Fruit fly (Drosophila melanogaster) whole organism, embryonic: ENCODE results near the gene ZIPIC.

Experiments used
- Abd-B ChIP-seq: fragments of 200-800 bp; sonication (Bioruptor generic); optimal IDR thresholded peaks from 2 replicates; lab custom pipeline; 2018; ENCODE audit warnings: missing biosample characterization, mild to moderate bottlenecking, missing genetic modification characterization, moderate library complexity
- Adf1 ChIP-seq: fragments of 200-800 bp; sonication (Bioruptor generic); IDR thresholded peaks from 2 replicates; pipeline ENCODE4 v1.3.6; 2022; ENCODE audit warnings: missing biosample characterization, missing genetic modification characterization
- B-H2 ChIP-seq: fragments of 200-800 bp; sonication (Bioruptor generic); optimal IDR thresholded peaks from 2 replicates; lab custom pipeline; 2018; ENCODE audit warnings: missing biosample characterization, mild to moderate bottlenecking, missing genetic modification characterization
- C15 ChIP-seq: fragments of 200-800 bp; sonication (Bioruptor generic); IDR thresholded peaks from 3 replicates; pipeline ENCODE4 v1.3.6; 2022; ENCODE audit warnings: missing biosample characterization, missing genetic modification characterization
- CG10979 ChIP-seq: fragments of 200-800 bp; sonication (Bioruptor generic); optimal IDR thresholded peaks from 2 replicates; lab custom pipeline; 2018; ENCODE audit warnings: missing biosample characterization, mild to moderate bottlenecking, missing genetic modification characterization, moderate library complexity
- CG12942 ChIP-seq: fragments of 200-800 bp; sonication (Bioruptor generic); optimal IDR thresholded peaks from 3 replicates; lab custom pipeline; 2016; ENCODE audit warnings: missing biosample characterization, missing genetic modification characterization
- CG13123 ChIP-seq: fragments of 200-800 bp; sonication (Bioruptor generic); optimal IDR thresholded peaks from 2 replicates; lab custom pipeline; 2016; ENCODE audit warnings: missing biosample characterization, missing genetic modification characterization
- CG13424 ChIP-seq: fragments of 200-800 bp; sonication (Bioruptor generic); optimal IDR thresholded peaks from 2 replicates; lab custom pipeline; 2019; ENCODE audit warnings: missing biosample characterization, mild to moderate bottlenecking, missing genetic modification characterization, moderate library complexity
- CG14860 ChIP-seq: fragments of 200-800 bp; sonication (Bioruptor generic); IDR thresholded peaks from 3 replicates; pipeline ENCODE4 v1.3.6; 2022; ENCODE audit warnings: missing biosample characterization, missing genetic modification characterization; ENCODE audit not compliant: partially characterized antibody
- CG15479 ChIP-seq: fragments of 200-800 bp; sonication (Bioruptor generic); optimal IDR thresholded peaks from 3 replicates; lab custom pipeline; 2019; ENCODE audit warnings: missing biosample characterization, mild to moderate bottlenecking, missing genetic modification characterization, moderate library complexity
- CG1647 ChIP-seq: fragments of 200-800 bp; sonication (Bioruptor generic); optimal IDR thresholded peaks from 3 replicates; lab custom pipeline; 2016; ENCODE audit warnings: missing biosample characterization, missing genetic modification characterization
- CG16863 ChIP-seq: fragments of 200-800 bp; sonication (Bioruptor generic); optimal IDR thresholded peaks from 3 replicates; lab custom pipeline; 2016; ENCODE audit warnings: missing biosample characterization, missing genetic modification characterization
- CG17186 ChIP-seq: fragments of 200-800 bp; sonication (Bioruptor generic); optimal IDR thresholded peaks from 3 replicates; lab custom pipeline; 2017; ENCODE audit warnings: missing biosample characterization, missing genetic modification reagents, missing genetic modification characterization
- CG2116 ChIP-seq: fragments of 200-800 bp; sonication (Bioruptor generic); optimal IDR thresholded peaks from 3 replicates; lab custom pipeline; 2018; ENCODE audit warnings: missing biosample characterization, mild to moderate bottlenecking, missing genetic modification characterization
- CG32767 ChIP-seq: fragments of 200-800 bp; sonication (Bioruptor generic); IDR thresholded peaks from 2 replicates; pipeline ENCODE4 v1.3.6; 2022; ENCODE audit warnings: missing biosample characterization, missing genetic modification characterization
- CG3281 ChIP-seq: fragments of 200-800 bp; sonication (Bioruptor generic); optimal IDR thresholded peaks from 3 replicates; lab custom pipeline; 2017; ENCODE audit warnings: missing biosample characterization, mild to moderate bottlenecking, missing genetic modification characterization
- CG34224 ChIP-seq: fragments of 200-800 bp; sonication (Bioruptor generic); IDR thresholded peaks from 3 replicates; pipeline ENCODE4 v1.3.6; 2022; ENCODE audit warnings: missing biosample characterization, missing genetic modification characterization; ENCODE audit not compliant: partially characterized antibody
- CG3995 ChIP-seq: fragments of 200-800 bp; sonication (Bioruptor generic); optimal IDR thresholded peaks from 3 replicates; lab custom pipeline; 2016; ENCODE audit warnings: missing biosample characterization, missing genetic modification characterization
- CG4617 ChIP-seq: fragments of 200-800 bp; sonication (Bioruptor generic); optimal IDR thresholded peaks from 3 replicates; lab custom pipeline; 2016; ENCODE audit warnings: missing biosample characterization, missing genetic modification characterization, borderline replicate concordance
- CG6689 ChIP-seq: fragments of 200-800 bp; sonication (Bioruptor generic); IDR thresholded peaks from 2 replicates; pipeline ENCODE4 v1.3.6; 2022; ENCODE audit warnings: missing biosample characterization, missing genetic modification characterization
- CG6791 ChIP-seq: fragments of 200-800 bp; sonication (Bioruptor generic); IDR thresholded peaks from 3 replicates; pipeline ENCODE4 v1.3.6; 2022; ENCODE audit warnings: missing biosample characterization, missing genetic modification characterization; ENCODE audit not compliant: partially characterized antibody
- CG9797 ChIP-seq: fragments of 200-800 bp; sonication (Bioruptor generic); optimal IDR thresholded peaks from 3 replicates; lab custom pipeline; 2018; ENCODE audit warnings: missing biosample characterization, mild to moderate bottlenecking, missing genetic modification characterization
- CG9932 ChIP-seq: fragments of 200-800 bp; sonication (Bioruptor generic); IDR thresholded peaks from 2 replicates; pipeline ENCODE4 v1.3.6; 2022; ENCODE audit warnings: missing biosample characterization, missing genetic modification characterization
- CoRest ChIP-seq: fragments of 200-800 bp; sonication (Bioruptor generic); optimal IDR thresholded peaks from 3 replicates; lab custom pipeline; 2018; ENCODE audit warnings: missing biosample characterization, mild to moderate bottlenecking, missing genetic modification characterization, moderate library complexity
- Dbx ChIP-seq: fragments of 200-800 bp; sonication (Bioruptor generic); IDR thresholded peaks from 3 replicates; pipeline ENCODE4 v1.3.6; 2022; ENCODE audit warnings: missing biosample characterization, missing genetic modification characterization
- Doc3 ChIP-seq: fragments of 200-800 bp; sonication (Bioruptor generic); IDR thresholded peaks from 3 replicates; pipeline ENCODE4 v1.3.6; 2022; ENCODE audit warnings: missing biosample characterization, missing genetic modification characterization; ENCODE audit not compliant: partially characterized antibody
- Dref ChIP-seq: fragments of 200-800 bp; sonication (Bioruptor generic); IDR thresholded peaks from 2 replicates; pipeline ENCODE4 v1.3.6; 2022; ENCODE audit warnings: missing biosample characterization, missing genetic modification characterization
- E2f2 ChIP-seq: fragments of 200-800 bp; sonication (Bioruptor generic); IDR thresholded peaks from 2 replicates; pipeline ENCODE4 v1.3.6; 2022; ENCODE audit warnings: missing biosample characterization, missing genetic modification characterization
- Gug ChIP-seq: fragments of 200-800 bp; sonication (Bioruptor generic); IDR thresholded peaks from 4 replicates; pipeline ENCODE4 v1.3.6; 2022; ENCODE audit warnings: missing biosample characterization, missing genetic modification characterization
- Myb ChIP-seq: fragments of 200-800 bp; sonication (Bioruptor generic); optimal IDR thresholded peaks from 2 replicates; lab custom pipeline; 2016; ENCODE audit warnings: missing biosample characterization, missing genetic modification characterization
- NC2α ChIP-seq: fragments of 200-800 bp; sonication (Bioruptor generic); optimal IDR thresholded peaks from 2 replicates; lab custom pipeline; 2016; ENCODE audit warnings: missing biosample characterization, missing genetic modification characterization
- Sry-δ ChIP-seq: fragments of 200-800 bp; sonication (Bioruptor generic); optimal IDR thresholded peaks from 2 replicates; lab custom pipeline; 2016; ENCODE audit warnings: missing biosample characterization, missing genetic modification characterization
- YL-1 ChIP-seq: fragments of 200-800 bp; sonication (Bioruptor generic); optimal IDR thresholded peaks from 3 replicates; lab custom pipeline; 2017; ENCODE audit warnings: missing biosample characterization, mild to moderate bottlenecking, missing genetic modification characterization
- bbx ChIP-seq: fragments of 200-800 bp; sonication (Bioruptor generic); IDR thresholded peaks from 2 replicates; pipeline ENCODE4 v1.3.6; 2022; ENCODE audit warnings: missing biosample characterization, missing genetic modification characterization; ENCODE audit not compliant: partially characterized antibody
- danr ChIP-seq: fragments of 200-800 bp; sonication (Bioruptor generic); IDR thresholded peaks from 2 replicates; pipeline ENCODE4 v1.3.6; 2022; ENCODE audit warnings: missing biosample characterization, missing genetic modification characterization
- gfzf ChIP-seq: fragments of 200-800 bp; sonication (Bioruptor generic); optimal IDR thresholded peaks from 2 replicates; lab custom pipeline; 2016; ENCODE audit warnings: missing biosample characterization, mild to moderate bottlenecking, missing genetic modification characterization, moderate library complexity
- grn ChIP-seq: fragments of 200-800 bp; sonication (Bioruptor generic); optimal IDR thresholded peaks from 3 replicates; lab custom pipeline; 2017; ENCODE audit warnings: missing biosample characterization, missing genetic modification characterization
- hb ChIP-seq: fragments of 200-800 bp; sonication (Bioruptor generic); IDR thresholded peaks from 3 replicates; pipeline ENCODE4 v1.3.6; 2022; ENCODE audit warnings: missing biosample characterization, missing genetic modification characterization; ENCODE audit not compliant: partially characterized antibody
- ind ChIP-seq: fragments of 200-800 bp; sonication (Bioruptor generic); optimal IDR thresholded peaks from 3 replicates; lab custom pipeline; 2016; ENCODE audit warnings: missing biosample characterization, missing genetic modification characterization
- p53 ChIP-seq: fragments of 200-800 bp; sonication (Bioruptor generic); optimal IDR thresholded peaks from 2 replicates; lab custom pipeline; 2016; ENCODE audit warnings: missing biosample characterization, missing genetic modification characterization
- prd ChIP-seq, 3 experiments: fragments of >200 bp in 2 of 3; fragments of 200-800 bp in 1 of 3; sonication (Bioruptor generic) in 1 of 3; optimal IDR thresholded peaks in 2 of 3; IDR thresholded peaks in 1 of 3; 2 replicates in 2 of 3; 3 replicates in 1 of 3; pipeline versions ENCODE4 v1.3.6 to Lab custom; 2017 to 2022; ENCODE audit warnings: missing biosample characterization in 1 of 3, missing genetic modification characterization in 1 of 3
- pzg ChIP-seq: fragments of 200-800 bp; sonication (Bioruptor generic); optimal IDR thresholded peaks from 3 replicates; lab custom pipeline; 2018; ENCODE audit warnings: missing biosample characterization, mild to moderate bottlenecking, missing genetic modification characterization, moderate library complexity
- seq ChIP-seq: fragments of 200-800 bp; sonication (Bioruptor generic); IDR thresholded peaks from 2 replicates; pipeline ENCODE4 v1.3.6; 2022; ENCODE audit warnings: missing biosample characterization, missing genetic modification characterization
- slbo ChIP-seq: fragments of 200-800 bp; sonication (Bioruptor generic); IDR thresholded peaks from 2 replicates; pipeline ENCODE4 v1.3.6; 2022; ENCODE audit warnings: missing biosample characterization, missing genetic modification characterization
- toy ChIP-seq: fragments of 200-800 bp; sonication (Bioruptor generic); IDR thresholded peaks from 2 replicates; pipeline ENCODE4 v1.3.6; 2022; ENCODE audit warnings: missing biosample characterization, missing genetic modification characterization
- trem ChIP-seq: fragments of 200-800 bp; optimal IDR thresholded peaks from 3 replicates; lab custom pipeline; 2019; ENCODE audit warnings: missing biosample characterization, mild to moderate bottlenecking, missing genetic modification characterization, moderate library complexity
- vnd ChIP-seq: fragments of 200-800 bp; sonication (Bioruptor generic); IDR thresholded peaks from 3 replicates; pipeline ENCODE4 v1.3.6; 2022; ENCODE audit warnings: missing biosample characterization, missing genetic modification characterization; ENCODE audit not compliant: partially characterized antibody
- vvl ChIP-seq: fragments of 200-800 bp; sonication (Bioruptor generic); IDR thresholded peaks from 2 replicates; pipeline ENCODE4 v1.3.6; 2022; ENCODE audit warnings: missing biosample characterization, missing genetic modification characterization
- yki ChIP-seq: fragments of >200 bp; optimal IDR thresholded peaks from 3 replicates; lab custom pipeline; 2018
- zen2 ChIP-seq: fragments of 200-800 bp; sonication (Bioruptor generic); IDR thresholded peaks from 3 replicates; pipeline ENCODE4 v1.3.6; 2022; ENCODE audit warnings: missing biosample characterization, missing genetic modification characterization; ENCODE audit not compliant: partially characterized antibody

The ZIPIC gene

dm6 chr3R:30039494-30039893 is 2.8 kb upstream of the ZIPIC start, which contains the start of the genes janA, Sry-alpha and Sry-beta (continued):
- TF ChIP-seq CG10979, result peak; percentile 7
- TF ChIP-seq CG13123 (GFP tag; lab: Kevin White, UChicago), result no peak
- peak; percentile 43; the same call in 1 of the 2 replicates for TF ChIP-seq CG9932 (GFP tag; lab: Robert Waterston, UW)
- TF ChIP-seq C15 (GFP tag; lab: Robert Waterston, UW), result no peak
- TF ChIP-seq CG17186 (GFP tag; lab: Kevin White, UChicago), result peak; percentile 38
- TF ChIP-seq danr, result no peak
- no peak for TF ChIP-seq CG15479 (GFP tag; lab: Kevin White, UChicago)
- peak; percentile 99 for TF ChIP-seq CG6791 (GFP tag; lab: Robert Waterston, UW)
- TF ChIP-seq Abd-B (GFP tag; lab: Kevin White, UChicago), result no peak
- TF ChIP-seq Doc3 (GFP tag; lab: Robert Waterston, UW), result peak; percentile 100
- TF ChIP-seq Gug, result peak; percentile 51; the same call in 1 of the 4 replicates
- peak; percentile 80 for TF ChIP-seq CG9797 (GFP tag; lab: Kevin White, UChicago)
- no peak for TF ChIP-seq p53 (GFP tag; lab: Kevin White, UChicago)
- TF ChIP-seq seq (GFP tag; lab: Robert Waterston, UW), result no peak
- no peak for TF ChIP-seq grn
- peak; percentile 99 for TF ChIP-seq hb (GFP tag; lab: Robert Waterston, UW)
- no peak for TF ChIP-seq CG16863
- no peak for TF ChIP-seq yki (lab: Kevin White, UChicago)
- TF ChIP-seq trem (tag; lab: Kevin White, UChicago), result peak; percentile 75
- peak; percentile 63 for TF ChIP-seq gfzf (GFP tag; lab: Kevin White, UChicago)
- no peak for TF ChIP-seq CG3281 (GFP tag; lab: Kevin White, UChicago)
- TF ChIP-seq CG4617 (GFP tag; lab: Kevin White, UChicago), result peak; percentile 92
- peak; percentile 29 for TF ChIP-seq Myb
- peak; percentile 86 for TF ChIP-seq CG2116 (GFP tag; lab: Kevin White, UChicago)
- TF ChIP-seq vnd, result peak; percentile 100
- TF ChIP-seq CG32767 (GFP tag; lab: Robert Waterston, UW), result peak; percentile 69
- peak; percentile 71 for TF ChIP-seq E2f2 (GFP tag; lab: Robert Waterston, UW)
- TF ChIP-seq CG13424 (tag; lab: Kevin White, UChicago), result peak; percentile 16
- TF ChIP-seq CG6689 (GFP tag; lab: Robert Waterston, UW), result no peak
- TF ChIP-seq CoRest, result peak; percentile 36
- no peak for TF ChIP-seq B-H2
- TF ChIP-seq CG3995 (GFP tag; lab: Kevin White, UChicago), result peak; percentile 78
- no peak for TF ChIP-seq NC2α (GFP tag; lab: Kevin White, UChicago)
- peak; percentile 42; the same call in 1 of the 2 replicates for TF ChIP-seq vvl (GFP tag; lab: Robert Waterston, UW)
- TF ChIP-seq prd (optimal IDR thresholded peaks at IDR 0.05; lab: Kevin White, UChicago), result no peak
- peak; percentile 10; the same call in 1 of the 3 replicates for TF ChIP-seq prd (GFP tag; IDR thresholded peaks at IDR 0.05; lab: Robert Waterston, UW)
- peak; percentile 99 for TF ChIP-seq bbx (GFP tag; lab: Robert Waterston, UW)
- TF ChIP-seq Sry-δ (GFP tag; lab: Kevin White, UChicago), result peak; percentile 96
- TF ChIP-seq CG34224 (GFP tag; lab: Robert Waterston, UW), result peak; percentile 100
- peak; percentile 92 for TF ChIP-seq Dref
- TF ChIP-seq CG12942, result no peak
- TF ChIP-seq YL-1 (GFP tag; lab: Kevin White, UChicago), result peak; percentile 86
- peak; percentile 99 for TF ChIP-seq zen2 (GFP tag; lab: Robert Waterston, UW)
- peak; percentile 77 for TF ChIP-seq pzg (GFP tag; lab: Kevin White, UChicago)
- TF ChIP-seq Adf1 (GFP tag; lab: Robert Waterston, UW), result peak; percentile 51
- peak; percentile 99 for TF ChIP-seq CG14860 (GFP tag; lab: Robert Waterston, UW)
- TF ChIP-seq ind, result no peak
- no peak for TF ChIP-seq toy (GFP tag; lab: Robert Waterston, UW)
- TF ChIP-seq CG1647 (GFP tag; lab: Kevin White, UChicago), result no peak
- peak; percentile 24; the same call in 1 of the 2 replicates for TF ChIP-seq slbo (GFP tag; lab: Robert Waterston, UW)
- peak; percentile 49; the same call in 1 of the 3 replicates for TF ChIP-seq Dbx (GFP tag; lab: Robert Waterston, UW)
